Worm (Caenorhabditis elegans) whole organism, L1 larva: Measurements from ENCODE around the gene sra-35.

Experiments used
- C16A3.4 ChIP-seq: fragments of 150-350 bp; optimal IDR thresholded peaks from 2 replicates; lab custom pipeline; 2014; ENCODE audit warnings: missing biosample characterization, missing genetic modification characterization
- ceh-8 ChIP-seq: fragments of 200-800 bp; sonication (Bioruptor generic); optimal IDR thresholded peaks from 2 replicates; lab custom pipeline; 2018; ENCODE audit warnings: mild to moderate bottlenecking, missing genetic modification characterization, moderate library complexity, missing compliant biosample characterization
- ceh-82 ChIP-seq, 3 experiments: fragments of 150-350 bp in 1 of 3; sonication (generic microtip) in 2 of 3; optimal IDR thresholded peaks; 2 replicates each; lab custom pipeline; 2014 to 2017; ENCODE audit warnings: missing biosample characterization in 3 of 3, missing genetic modification characterization in 3 of 3
- ceh-88 ChIP-seq: fragments of 200-800 bp; sonication (Bioruptor generic); IDR thresholded peaks from 2 replicates; pipeline ENCODE4 v1.3.6; 2022; ENCODE audit warnings: missing genetic modification characterization, missing compliant biosample characterization
- ces-1 ChIP-seq: fragments of 150-350 bp; optimal IDR thresholded peaks from 2 replicates; lab custom pipeline; 2014; ENCODE audit warnings: missing biosample characterization, missing genetic modification reagents, missing genetic modification characterization
- dpl-1 ChIP-seq, 3 experiments: fragments of 150-350 bp in 2 of 3; sonication (generic microtip) in 1 of 3; optimal IDR thresholded peaks; 2 replicates each; lab custom pipeline; 2014 to 2017; ENCODE audit warnings: missing biosample characterization in 3 of 3, missing genetic modification characterization in 3 of 3, missing genetic modification reagents in 3 of 3
- dsc-1 ChIP-seq: sonication (generic microtip); optimal IDR thresholded peaks from 2 replicates; lab custom pipeline; 2016; ENCODE audit warnings: mild to moderate bottlenecking, missing genetic modification characterization, missing compliant biosample characterization
- efl-1 ChIP-seq, 4 experiments: fragments of 150-350 bp; optimal IDR thresholded peaks in 3 of 4; peaks in 1 of 4; 1 replicate in 1 of 4; 2 replicates in 3 of 4; lab custom pipeline; 2014; ENCODE audit warnings: missing biosample characterization in 2 of 4, missing genetic modification characterization in 2 of 4, missing genetic modification reagents in 2 of 4
- egl-13 ChIP-seq: sonication (generic microtip); optimal IDR thresholded peaks from 2 replicates; lab custom pipeline; 2016; ENCODE audit warnings: missing genotype, missing genetic modification reagents, missing genetic modification characterization, missing compliant biosample characterization
- egl-27 ChIP-seq, 2 experiments: fragments of 150-350 bp in 1 of 2; sonication (generic microtip); optimal IDR thresholded peaks; 3 replicates each; lab custom pipeline; 2017 to 2018; ENCODE audit warnings: missing biosample characterization in 2 of 2, missing genetic modification characterization in 2 of 2, missing genetic modification reagents in 2 of 2
- elt-2 ChIP-seq: sonication (generic microtip); optimal IDR thresholded peaks from 2 replicates; lab custom pipeline; 2016; ENCODE audit warnings: missing genetic modification characterization, mild to moderate bottlenecking, inconsistent platforms, missing compliant biosample characterization, missing genetic modification reagents
- ets-5 ChIP-seq: fragments of 200-800 bp; sonication (Bioruptor generic); IDR thresholded peaks from 2 replicates; pipeline ENCODE4 v1.3.6; 2022; ENCODE audit warnings: missing genetic modification characterization, missing compliant biosample characterization
- fkh-4 ChIP-seq: sonication (generic microtip); optimal IDR thresholded peaks from 2 replicates; lab custom pipeline; 2016; ENCODE audit warnings: missing compliant biosample characterization, missing genetic modification characterization, borderline replicate concordance
- fkh-8 ChIP-seq: sonication (generic microtip); optimal IDR thresholded peaks from 2 replicates; lab custom pipeline; 2016; ENCODE audit warnings: mild to moderate bottlenecking, missing genetic modification characterization, missing compliant biosample characterization
- fos-1 ChIP-seq: fragments of 150-350 bp; optimal IDR thresholded peaks from 2 replicates; lab custom pipeline; 2014; ENCODE audit warnings: missing biosample characterization, missing genetic modification characterization
- hlh-17 ChIP-seq: fragments of 200-800 bp; sonication (Bioruptor generic); optimal IDR thresholded peaks from 2 replicates; lab custom pipeline; 2018; ENCODE audit warnings: missing genetic modification characterization, mild to moderate bottlenecking, missing compliant biosample characterization, moderate library complexity, borderline replicate concordance
- hpl-2 ChIP-seq: fragments of 150-350 bp; optimal IDR thresholded peaks from 2 replicates; lab custom pipeline; 2014; ENCODE audit warnings: missing biosample characterization, missing genetic modification reagents, missing genetic modification characterization
- irx-1 ChIP-seq: sonication (generic microtip); optimal IDR thresholded peaks from 2 replicates; lab custom pipeline; 2016; ENCODE audit warnings: missing genetic modification characterization, missing compliant biosample characterization
- isw-1 ChIP-seq: fragments of 200-800 bp; sonication (Bioruptor generic); IDR thresholded peaks from 2 replicates; pipeline ENCODE4 v1.3.6; 2022; ENCODE audit warnings: missing genetic modification characterization, missing compliant biosample characterization
- lin-13 ChIP-seq: fragments of 150-350 bp; optimal IDR thresholded peaks from 2 replicates; lab custom pipeline; 2014; ENCODE audit warnings: missing biosample characterization, missing genetic modification reagents, missing genetic modification characterization
- lin-14 ChIP-seq: fragments of 200-800 bp; sonication (Bioruptor generic); optimal IDR thresholded peaks from 2 replicates; lab custom pipeline; 2018; ENCODE audit warnings: mild to moderate bottlenecking, missing genetic modification characterization, moderate library complexity, missing compliant biosample characterization
- lin-15B ChIP-seq: fragments of 150-350 bp; sonication (generic microtip); optimal IDR thresholded peaks from 3 replicates; lab custom pipeline; 2014; ENCODE audit warnings: missing biosample characterization, missing genetic modification characterization
- lin-35 ChIP-seq, 2 experiments: fragments of 150-350 bp; optimal IDR thresholded peaks; 2 replicates each; lab custom pipeline; 2014; ENCODE audit warnings: missing biosample characterization in 2 of 2, missing genetic modification characterization in 2 of 2, missing genetic modification reagents in 2 of 2
- lir-3 ChIP-seq: sonication (generic microtip); optimal IDR thresholded peaks from 2 replicates; lab custom pipeline; 2016; ENCODE audit warnings: mild to moderate bottlenecking, missing genetic modification characterization, moderate library complexity, missing compliant biosample characterization; ENCODE audit not compliant: poor library complexity
- lsy-2 ChIP-seq, 2 experiments: fragments of 150-350 bp; optimal IDR thresholded peaks; 2 replicates each; lab custom pipeline; 2014; ENCODE audit warnings: missing biosample characterization in 2 of 2, missing genetic modification characterization in 2 of 2
- mdl-1 ChIP-seq, 2 experiments: fragments of 150-350 bp; optimal IDR thresholded peaks; 2 replicates each; lab custom pipeline; 2014 to 2017; ENCODE audit warnings: missing biosample characterization in 2 of 2, missing genetic modification characterization in 2 of 2, inconsistent platforms in 1 of 2
- mef-2 ChIP-seq: fragments of 150-350 bp; optimal IDR thresholded peaks from 2 replicates; lab custom pipeline; 2014; ENCODE audit warnings: missing biosample characterization, missing genetic modification characterization
- mep-1 ChIP-seq: fragments of 150-350 bp; optimal IDR thresholded peaks from 2 replicates; lab custom pipeline; 2014; ENCODE audit warnings: missing biosample characterization, missing genetic modification characterization
- nhr-19 ChIP-seq: fragments of 200-800 bp; sonication (Bioruptor generic); conservative IDR thresholded peaks from 2 replicates; pipeline ENCODE4 v1.3.6; 2022; ENCODE audit warnings: missing genetic modification characterization, missing compliant biosample characterization
- nhr-20 ChIP-seq: sonication (generic microtip); optimal IDR thresholded peaks from 2 replicates; lab custom pipeline; 2016; ENCODE audit warnings: mild to moderate bottlenecking, missing genetic modification characterization, missing compliant biosample characterization
- nhr-237 ChIP-seq: fragments of 150-350 bp; optimal IDR thresholded peaks from 2 replicates; lab custom pipeline; 2014; ENCODE audit warnings: missing biosample characterization, missing genetic modification characterization
- nhr-47 ChIP-seq: sonication (generic microtip); optimal IDR thresholded peaks from 2 replicates; lab custom pipeline; 2016; ENCODE audit warnings: mild to moderate bottlenecking, missing genetic modification characterization, moderate library complexity, missing compliant biosample characterization
- nhr-71 ChIP-seq: sonication (generic microtip); optimal IDR thresholded peaks from 2 replicates; lab custom pipeline; 2016; ENCODE audit warnings: mild to moderate bottlenecking, missing genetic modification characterization, moderate library complexity, missing compliant biosample characterization
- nhr-77 ChIP-seq: fragments of 150-350 bp; optimal IDR thresholded peaks from 2 replicates; lab custom pipeline; 2014; ENCODE audit warnings: missing biosample characterization, missing genetic modification characterization
- nhr-84 ChIP-seq: sonication (generic microtip); optimal IDR thresholded peaks from 2 replicates; lab custom pipeline; 2017; ENCODE audit warnings: missing biosample characterization, missing genetic modification characterization
- pag-3 ChIP-seq: sonication (generic microtip); optimal IDR thresholded peaks from 2 replicates; lab custom pipeline; 2017; ENCODE audit warnings: missing genetic modification characterization, mild to moderate bottlenecking, missing compliant biosample characterization, antibody characterized with exemption, borderline replicate concordance; ENCODE audit not compliant: insufficient read depth
- rnt-1 ChIP-seq: sonication (generic microtip); optimal IDR thresholded peaks from 2 replicates; lab custom pipeline; 2016; ENCODE audit warnings: mild to moderate bottlenecking, missing genetic modification characterization, moderate library complexity, missing compliant biosample characterization
- snu-23 ChIP-seq: sonication (generic microtip); optimal IDR thresholded peaks from 2 replicates; lab custom pipeline; 2016; ENCODE audit warnings: missing genetic modification characterization, missing compliant biosample characterization
- sox-4 ChIP-seq: sonication (generic microtip); optimal IDR thresholded peaks from 2 replicates; lab custom pipeline; 2016; ENCODE audit warnings: missing genetic modification characterization, missing compliant biosample characterization
- swsn-7 ChIP-seq: sonication (generic microtip); optimal IDR thresholded peaks from 2 replicates; lab custom pipeline; 2016; ENCODE audit warnings: missing genetic modification characterization, missing compliant biosample characterization
- tbx-2 ChIP-seq: sonication (generic microtip); optimal IDR thresholded peaks from 2 replicates; lab custom pipeline; 2016; ENCODE audit warnings: missing genetic modification characterization, missing compliant biosample characterization
- unc-62 ChIP-seq: fragments of 150-350 bp; optimal IDR thresholded peaks from 2 replicates; lab custom pipeline; 2014; ENCODE audit warnings: missing biosample characterization, missing genetic modification reagents, missing genetic modification characterization
- unc-86 ChIP-seq: sonication (generic microtip); optimal IDR thresholded peaks from 2 replicates; lab custom pipeline; 2016; ENCODE audit warnings: missing genetic modification characterization, missing compliant biosample characterization
- unc-98 ChIP-seq: fragments of 200-800 bp; sonication (Bioruptor generic); IDR thresholded peaks from 2 replicates; pipeline ENCODE4 v1.3.6; 2022; ENCODE audit warnings: missing genetic modification characterization, missing compliant biosample characterization
- xbp-1 ChIP-seq: sonication (generic microtip); optimal IDR thresholded peaks from 2 replicates; lab custom pipeline; 2016; ENCODE audit warnings: missing genetic modification characterization, missing compliant biosample characterization
- zag-1 ChIP-seq: fragments of 150-350 bp; optimal IDR thresholded peaks from 2 replicates; lab custom pipeline; 2014; ENCODE audit warnings: missing biosample characterization, missing genetic modification characterization

The sra-35 gene

DNA sequence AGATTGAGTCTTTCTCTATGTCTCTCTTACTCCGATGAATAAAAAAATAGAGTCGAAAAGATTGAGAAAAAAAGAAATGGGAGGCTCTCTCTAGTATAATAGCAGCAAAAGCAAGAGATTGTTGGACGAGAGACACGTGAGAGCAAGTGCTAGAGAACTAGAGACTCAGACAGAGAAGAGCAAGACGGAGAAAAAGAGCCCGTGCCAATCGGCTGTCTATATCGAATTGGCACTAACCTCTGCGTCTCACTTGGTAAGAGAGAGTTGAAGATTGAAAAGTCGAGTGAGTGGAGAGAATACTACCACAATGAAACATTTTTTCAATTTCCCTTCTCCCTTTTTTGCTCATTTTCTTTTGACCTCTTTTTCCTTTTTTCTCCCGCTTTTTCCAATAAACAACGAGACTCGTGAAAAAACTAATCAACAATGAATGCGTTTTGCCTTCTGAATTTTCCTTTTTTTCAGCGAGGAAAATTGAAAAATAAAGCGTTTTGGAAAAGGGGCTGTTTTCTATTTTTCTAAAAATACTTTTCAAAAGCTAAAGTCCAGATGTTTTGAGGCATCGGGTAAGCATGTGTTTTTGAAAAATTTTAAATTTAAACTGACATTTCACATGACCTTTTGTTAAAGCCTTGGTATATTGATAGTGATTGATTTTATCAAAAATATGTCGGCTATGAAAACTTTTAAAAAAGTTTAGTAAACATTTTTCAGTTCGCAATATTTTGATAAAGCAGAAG, 21.0 kb downstream of the sra-35 start:
- peak; percentile 30 for TF ChIP-seq irx-1 (tag; lab: Kevin White, UChicago)
- peak; percentile 78 for TF ChIP-seq snu-23 (GFP tag; lab: Kevin White, UChicago)
- peak; percentile 39 for TF ChIP-seq nhr-20 (tag; lab: Kevin White, UChicago)
- peak; percentile 84 for TF ChIP-seq nhr-71 (tag; lab: Kevin White, UChicago)
- peak; percentile 94 for TF ChIP-seq lin-14 (GFP tag; lab: Kevin White, UChicago)
- peak; percentile 9 for TF ChIP-seq ces-1 (GFP tag; lab: Kevin White, UChicago)
- TF ChIP-seq egl-13: peak; percentile 23
- peak; percentile 18 to 38 for TF ChIP-seq egl-27 (tag; optimal IDR thresholded peaks at IDR 0.05; lab: Kevin White, UChicago)
- TF ChIP-seq lsy-2 (tag; optimal IDR thresholded peaks at IDR 0.05; lab: Kevin White, UChicago): peak; percentile 55 to 78
- peak; percentile 77 for TF ChIP-seq unc-86 (tag; lab: Kevin White, UChicago)
- TF ChIP-seq mdl-1 (tag; optimal IDR thresholded peaks at IDR 0.05; lab: Kevin White, UChicago): peak in 1 of 2 experiments; percentile 59
- no peak for TF ChIP-seq nhr-84
- peak; percentile 45 for TF ChIP-seq isw-1 (GFP tag; lab: Robert Waterston, UW)
- no peak for TF ChIP-seq lin-15B (tag; lab: Kevin White, UChicago)
- TF ChIP-seq nhr-77: peak; percentile 55
- TF ChIP-seq efl-1 (optimal IDR thresholded peaks at IDR 0.05; lab: Kevin White, UChicago): peak; percentile 59 to 60
- TF ChIP-seq efl-1 (GFP tag; optimal IDR thresholded peaks at IDR 0.05 in 1 of 2; lab: Kevin White, UChicago): peak; percentile 17 to 89
- peak; percentile 9 for TF ChIP-seq C16A3.4 (tag; lab: Kevin White, UChicago)
- TF ChIP-seq unc-62 (GFP tag; lab: Kevin White, UChicago): no peak
- peak; percentile 52 for TF ChIP-seq fkh-4 (tag; lab: Kevin White, UChicago)
- peak; percentile 35 for TF ChIP-seq nhr-19 (GFP tag; lab: Robert Waterston, UW)
- TF ChIP-seq hlh-17: no peak
- TF ChIP-seq xbp-1 (tag; lab: Kevin White, UChicago): peak; percentile 58
- peak; percentile 16 for TF ChIP-seq nhr-237 (tag; lab: Kevin White, UChicago)
- TF ChIP-seq nhr-47 (tag; lab: Kevin White, UChicago): peak; percentile 73
- peak; percentile 86 for TF ChIP-seq fkh-8
- TF ChIP-seq ceh-82 (tag; optimal IDR thresholded peaks at IDR 0.05; lab: Kevin White, UChicago): peak; percentile 43 to 74 (median 49)
- peak; percentile 50 for TF ChIP-seq fos-1 (tag; lab: Kevin White, UChicago)
- TF ChIP-seq rnt-1 (tag; lab: Kevin White, UChicago): peak; percentile 59
- TF ChIP-seq mep-1 (tag; lab: Kevin White, UChicago): peak; percentile 39
- TF ChIP-seq elt-2 (tag; lab: Kevin White, UChicago): peak; percentile 45
- peak; percentile 83 for TF ChIP-seq pag-3 (tag; lab: Kevin White, UChicago)
- TF ChIP-seq ceh-8 (GFP tag; lab: Kevin White, UChicago): peak; percentile 3
- peak; percentile 62 for TF ChIP-seq mef-2 (tag; lab: Kevin White, UChicago)
- peak; percentile 25 to 40 (median 26) for TF ChIP-seq dpl-1 (GFP tag; optimal IDR thresholded peaks at IDR 0.05; lab: Kevin White, UChicago)
- TF ChIP-seq dsc-1 (tag; lab: Kevin White, UChicago): peak; percentile 63
- no peak for TF ChIP-seq unc-98 (GFP tag; lab: Robert Waterston, UW)
- TF ChIP-seq lin-13: peak; percentile 39
- peak; percentile 68 for TF ChIP-seq tbx-2 (tag; lab: Kevin White, UChicago)
- no peak for TF ChIP-seq lir-3 (tag; lab: Kevin White, UChicago)
- peak in 1 of 2 experiments; percentile 55 for TF ChIP-seq lin-35 (GFP tag; optimal IDR thresholded peaks at IDR 0.05; lab: Kevin White, UChicago)
- TF ChIP-seq hpl-2: no peak
- TF ChIP-seq sox-4 (tag; lab: Kevin White, UChicago): peak; percentile 7
- no peak for TF ChIP-seq ceh-88 (GFP tag; lab: Robert Waterston, UW)
- peak; percentile 73 for TF ChIP-seq swsn-7 (tag; lab: Kevin White, UChicago)
- TF ChIP-seq zag-1 (tag; lab: Kevin White, UChicago): peak; percentile 27
- TF ChIP-seq ets-5: no peak
